Fruit fly (Drosophila melanogaster) whole organism, pupa: ENCODE results near the gene mRpL30.

Experiments used
- CG12605 ChIP-seq: fragments of 200-800 bp; sonication (Bioruptor generic); IDR thresholded peaks from 2 replicates; pipeline ENCODE4 v1.3.6; 2022; ENCODE audit warnings: missing biosample characterization, missing genetic modification characterization
- CG14655 ChIP-seq: fragments of 200-800 bp; sonication (Bioruptor generic); optimal IDR thresholded peaks from 3 replicates; lab custom pipeline; 2017; ENCODE audit warnings: mild to moderate bottlenecking, missing biosample characterization, missing genetic modification reagents, missing genetic modification characterization
- CG17806 ChIP-seq: fragments of 200-800 bp; sonication (Bioruptor generic); optimal IDR thresholded peaks from 2 replicates; lab custom pipeline; 2018; ENCODE audit warnings: missing biosample characterization, mild to moderate bottlenecking, missing genetic modification characterization, moderate library complexity
- CG32121 ChIP-seq: fragments of 200-800 bp; sonication (Bioruptor generic); IDR thresholded peaks from 2 replicates; pipeline ENCODE4 v1.3.6; 2022; ENCODE audit warnings: missing biosample characterization, missing genetic modification characterization
- CG4496 ChIP-seq: fragments of 200-800 bp; sonication (Bioruptor generic); IDR thresholded peaks from 3 replicates; pipeline ENCODE4 v1.3.6; 2022; ENCODE audit warnings: missing biosample characterization, missing genetic modification characterization
- CG8301 ChIP-seq: fragments of 200-800 bp; sonication (Bioruptor generic); optimal IDR thresholded peaks from 2 replicates; lab custom pipeline; 2018; ENCODE audit warnings: missing biosample characterization, mild to moderate bottlenecking, missing genetic modification characterization
- EcR ChIP-seq: fragments of 200-800 bp; sonication (Bioruptor generic); optimal IDR thresholded peaks from 3 replicates; lab custom pipeline; 2019; ENCODE audit warnings: missing biosample characterization, missing genetic modification characterization, mild to moderate bottlenecking, moderate library complexity, missing genetic modification reagents
- rn ChIP-seq: fragments of 200-800 bp; sonication (Bioruptor generic); IDR thresholded peaks from 2 replicates; pipeline ENCODE4 v1.3.6; 2022; ENCODE audit warnings: missing biosample characterization, missing genetic modification characterization

DNA sequence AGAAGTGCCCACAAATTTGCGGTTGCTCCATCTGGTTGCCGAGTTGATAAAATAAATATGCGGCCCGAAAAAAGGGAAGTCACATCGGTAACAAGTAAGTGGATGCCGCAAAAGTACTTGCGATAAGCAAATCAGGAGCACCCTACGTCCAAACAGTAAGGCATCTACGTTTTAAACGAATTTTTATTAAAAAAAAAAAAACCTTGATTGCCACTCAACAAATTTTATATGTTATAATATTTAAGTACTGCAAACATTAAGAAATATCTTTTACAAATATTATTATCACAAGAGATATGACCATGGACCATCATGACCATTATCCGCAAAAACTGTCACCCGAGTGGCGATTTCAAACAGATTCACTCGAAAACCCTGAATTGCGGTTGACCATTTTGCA, 43.6 kb upstream of the mRpL30 start:
- TF ChIP-seq CG17806 (tag; lab: Kevin White, UChicago): no peak
- TF ChIP-seq rn: no peak
- no peak for TF ChIP-seq CG12605 (GFP tag; lab: Robert Waterston, UW)
- TF ChIP-seq CG14655 (GFP tag; lab: Kevin White, UChicago): no peak
- TF ChIP-seq CG32121 (GFP tag; lab: Robert Waterston, UW): no peak
- no peak for TF ChIP-seq EcR
- TF ChIP-seq CG8301 (tag; lab: Kevin White, UChicago): no peak
- no peak for TF ChIP-seq CG4496
